Worm (Caenorhabditis elegans) whole organism, dauer: ENCODE data around the gene AH6.3.

Experiments used
- unc-62 ChIP-seq: sonication (generic microtip); optimal IDR thresholded peaks from 2 replicates; lab custom pipeline; 2017; ENCODE audit warnings: missing biosample characterization, missing genetic modification reagents, missing genetic modification characterization

The AH6.3 gene

ce11 chrII:9500926-9501325 lies 17.9 kb upstream of the AH6.3 start:
- no peak for TF ChIP-seq unc-62 (GFP tag; lab: Kevin White, UChicago)

ce11 chrII:9501955-9502354 lies 16.9 kb upstream of the AH6.3 start:
- no peak for TF ChIP-seq unc-62 (GFP tag; lab: Kevin White, UChicago)

DNA sequence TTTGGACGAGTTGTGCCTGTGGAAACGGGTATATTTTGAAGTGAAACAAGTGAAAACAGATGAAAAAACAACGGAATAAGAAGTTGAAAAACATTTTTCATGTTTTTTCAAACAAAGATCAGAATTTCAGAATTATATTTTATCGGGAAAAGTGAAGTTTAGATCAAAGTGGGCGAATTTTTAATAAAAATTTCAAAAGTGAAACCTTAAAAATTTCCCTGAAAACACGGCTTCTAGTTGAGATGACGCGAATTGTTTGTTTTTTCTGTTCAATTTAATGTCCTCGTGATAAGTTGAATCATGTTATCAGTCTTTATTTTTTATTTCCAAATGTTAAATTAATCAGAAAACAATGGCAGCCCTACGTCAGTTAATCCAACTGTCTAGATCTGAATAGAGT lies 11.7 kb upstream of the AH6.3 start, which contains the start of gene gcy-3:
gcy-3 (minus strand) TSS at position 101 of the 400 bp plus-strand sequence.
- TF ChIP-seq unc-62 (GFP tag; lab: Kevin White, UChicago) = no peak

ce11 chrII:9516836-9517235 lies 2.0 kb upstream of the AH6.3 start, which contains the start of gene gcy-1:
TSS of gene gcy-1 (minus strand) at chrII:9516936.
- TF ChIP-seq unc-62 (GFP tag; lab: Kevin White, UChicago) = no peak

- TF ChIP-seq unc-62 (GFP tag; lab: Kevin White, UChicago) = no peak
These were observed 2.7 kb downstream of the AH6.3 start, which contains the start of gene sra-1 for ce11 chrII:9521570-9521969. TSS of gene sra-1 (minus strand) at chrII:9521670.

DNA sequence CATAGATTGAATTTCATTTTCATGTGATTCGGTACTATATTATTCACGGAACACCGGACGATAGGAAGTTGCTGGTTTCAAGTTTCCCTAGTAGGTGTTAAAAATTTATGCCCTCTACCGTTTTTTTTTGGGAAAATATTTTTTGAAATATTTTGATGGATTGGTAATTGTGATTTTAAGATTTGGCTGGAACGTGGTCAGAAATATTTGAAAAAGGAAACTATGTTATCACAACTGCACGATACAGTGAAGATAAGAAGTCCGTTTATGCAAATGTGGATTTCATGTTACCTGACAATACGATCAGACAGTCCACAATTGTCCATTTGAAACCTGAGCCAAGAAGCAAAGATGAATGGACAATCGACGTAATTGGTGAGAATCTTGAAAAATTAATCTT lies 4.1 kb downstream of the AH6.3 start, which contains the start of gene AH6.17:
AH6.17 (plus strand) TSS at position 185 of the 400 bp plus-strand sequence.
- TF ChIP-seq unc-62 (GFP tag; lab: Kevin White, UChicago) = no peak

ce11 chrII:9523539-9524224 lies 4.8 kb downstream of the AH6.3 start, which contains the start of gene mex-6:
TSS of gene mex-6 (plus strand) at chrII:9524174.
- no peak for TF ChIP-seq unc-62 (GFP tag; lab: Kevin White, UChicago)

- no peak for TF ChIP-seq unc-62 (GFP tag; lab: Kevin White, UChicago)
These were observed 9.6 kb downstream of the AH6.3 start, which contains the start of gene sra-2 for ce11 chrII:9528480-9528879. TSS of gene sra-2 (plus strand) at chrII:9528780.

ce11 chrII:9532011-9532410 lies 13.2 kb downstream of the AH6.3 start, which contains the start of gene sra-9:
TSS of gene sra-9 (plus strand) at chrII:9532311.
- TF ChIP-seq unc-62 (GFP tag; lab: Kevin White, UChicago) = no peak

ce11 chrII:9537429-9537828 lies 18.6 kb downstream of the AH6.3 start, which contains the start of gene sra-8:
TSS of gene sra-8 (plus strand) at chrII:9537729.
- no peak for TF ChIP-seq unc-62 (GFP tag; lab: Kevin White, UChicago)

DNA sequence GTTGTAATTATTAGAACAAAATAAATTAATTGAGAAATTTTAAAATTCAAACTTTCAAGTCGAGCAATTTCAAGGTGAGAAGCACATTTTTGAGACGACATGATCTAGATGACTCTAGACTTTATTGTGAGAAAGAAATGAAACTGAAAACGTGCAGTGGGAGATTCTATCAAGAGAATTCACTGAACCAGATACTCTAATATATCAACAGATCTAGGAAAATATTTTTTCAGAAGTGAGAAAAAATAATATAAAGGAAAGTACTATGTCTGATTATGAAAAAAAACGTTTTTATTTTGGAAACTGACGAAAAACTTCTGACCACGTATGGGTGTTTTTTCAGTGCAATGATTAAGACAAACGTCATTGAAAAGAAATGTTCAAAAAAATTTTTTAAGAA lies 21.9 kb downstream of the AH6.3 start, which contains the start of gene sra-3:
sra-3 (minus strand) TSS at position 101 of the 400 bp plus-strand sequence.
- TF ChIP-seq unc-62 (GFP tag; lab: Kevin White, UChicago) = no peak

DNA sequence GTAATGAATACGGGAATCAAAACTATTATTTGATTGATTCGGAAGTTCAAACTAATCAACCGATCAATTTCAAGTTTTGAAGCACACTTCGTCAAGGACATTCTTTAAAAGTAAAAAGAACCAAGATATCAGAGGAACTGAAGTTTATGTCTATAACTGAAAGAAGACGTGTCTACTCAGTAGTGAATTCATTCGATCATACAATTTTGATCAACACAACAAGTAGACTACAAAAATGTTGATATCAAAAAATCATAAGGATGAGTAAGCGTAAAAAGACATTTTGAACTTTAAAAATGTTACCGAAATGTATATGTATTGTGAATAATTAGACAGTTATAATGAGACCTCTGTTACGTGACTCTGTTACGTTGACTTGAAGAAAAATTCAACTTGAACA lies 23.9 kb downstream of the AH6.3 start, which contains the start of gene sra-4:
sra-4 (minus strand) TSS at position 101 of the 400 bp plus-strand sequence.
- no peak for TF ChIP-seq unc-62 (GFP tag; lab: Kevin White, UChicago)

ce11 chrII:9544386-9544785 lies 25.5 kb downstream of the AH6.3 start, which contains the start of gene sra-7:
TSS of gene sra-7 (plus strand) at chrII:9544686.
- TF ChIP-seq unc-62 (GFP tag; lab: Kevin White, UChicago) = no peak

DNA sequence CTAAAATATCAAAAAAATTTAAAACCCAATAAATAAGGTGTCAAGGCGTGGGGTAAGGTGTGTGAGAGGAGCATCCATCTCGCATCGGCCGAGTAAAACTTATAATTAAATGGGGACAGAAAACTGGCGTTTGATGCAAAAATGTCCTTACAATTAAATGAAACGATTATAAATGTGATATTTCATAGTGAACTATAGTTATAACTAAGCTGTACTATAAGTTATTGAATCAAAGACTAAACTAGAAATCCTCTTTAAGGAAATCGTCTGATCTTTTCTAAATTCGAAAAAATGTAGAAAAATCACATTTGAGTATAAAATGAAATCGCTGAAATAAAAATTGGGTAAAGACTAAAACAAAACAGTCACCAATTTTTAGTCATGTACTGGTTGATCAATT lies 31.9 kb downstream of the AH6.3 start, which contains the start of gene sra-6:
sra-6 (minus strand) TSS at position 101 of the 400 bp plus-strand sequence.
- no peak for TF ChIP-seq unc-62 (GFP tag; lab: Kevin White, UChicago)

DNA sequence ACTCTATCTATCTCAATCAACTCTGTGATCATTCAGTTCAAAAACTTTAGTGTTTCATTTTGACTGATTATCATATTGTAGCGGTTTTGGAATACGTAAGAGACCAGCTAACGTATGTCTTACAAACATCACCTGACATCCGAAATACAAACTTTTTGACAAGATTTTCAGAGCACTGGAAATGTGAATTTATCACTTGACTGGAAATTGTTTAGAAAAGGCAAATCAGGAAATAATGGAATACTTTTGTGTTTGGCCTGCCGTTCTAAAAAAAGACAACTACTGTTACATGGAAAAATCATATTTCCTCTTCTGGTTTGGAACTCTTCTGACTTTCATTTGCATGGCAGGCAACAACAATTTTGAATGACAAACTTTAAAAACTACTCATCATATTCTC lies 32.7 kb downstream of the AH6.3 start, which contains the start of gene F35H8.12:
F35H8.12 (plus strand) TSS at position 301 of the 400 bp plus-strand sequence.
- no peak for TF ChIP-seq unc-62 (GFP tag; lab: Kevin White, UChicago)

- no peak for TF ChIP-seq unc-62 (GFP tag; lab: Kevin White, UChicago)
These were observed 34.3 kb downstream of the AH6.3 start, which contains the start of gene F35H8.1 for ce11 chrII:9553179-9553578. TSS of gene F35H8.1 (minus strand) at chrII:9553279.
